Fruit fly (Drosophila melanogaster) whole organism, embryonic: ENCODE measurements around the gene CG14851.

Experiments used
- BEAF-32 ChIP-seq: fragments of 200-800 bp; sonication (Bioruptor generic); optimal IDR thresholded peaks from 3 replicates; lab custom pipeline; 2017; ENCODE audit warnings: missing biosample characterization, missing genetic modification characterization, mild to moderate bottlenecking, moderate library complexity, missing genetic modification reagents
- BtbVII ChIP-seq: fragments of 200-800 bp; sonication (Bioruptor generic); optimal IDR thresholded peaks from 3 replicates; lab custom pipeline; 2017; ENCODE audit warnings: missing biosample characterization, mild to moderate bottlenecking, missing genetic modification characterization
- CG10979 ChIP-seq: fragments of 200-800 bp; sonication (Bioruptor generic); optimal IDR thresholded peaks from 2 replicates; lab custom pipeline; 2018; ENCODE audit warnings: missing biosample characterization, mild to moderate bottlenecking, missing genetic modification characterization, moderate library complexity
- CG12391 ChIP-seq: fragments of 200-800 bp; sonication (Bioruptor generic); optimal IDR thresholded peaks from 3 replicates; lab custom pipeline; 2018; ENCODE audit warnings: missing biosample characterization, mild to moderate bottlenecking, missing genetic modification characterization, moderate library complexity
- CG13123 ChIP-seq: fragments of 200-800 bp; sonication (Bioruptor generic); optimal IDR thresholded peaks from 2 replicates; lab custom pipeline; 2016; ENCODE audit warnings: missing biosample characterization, missing genetic modification characterization
- CG15073 ChIP-seq: fragments of 200-800 bp; sonication (Bioruptor generic); optimal IDR thresholded peaks from 2 replicates; lab custom pipeline; 2016; ENCODE audit warnings: missing biosample characterization, missing genetic modification characterization
- CG15696 ChIP-seq: fragments of 200-800 bp; sonication (Bioruptor generic); optimal IDR thresholded peaks from 2 replicates; lab custom pipeline; 2019; ENCODE audit warnings: missing biosample characterization, mild to moderate bottlenecking, missing genetic modification characterization, moderate library complexity
- CG1602 ChIP-seq: fragments of 200-800 bp; sonication (Bioruptor generic); optimal IDR thresholded peaks from 3 replicates; lab custom pipeline; 2016; ENCODE audit warnings: missing biosample characterization, missing genetic modification characterization
- CG1603 ChIP-seq: fragments of 200-800 bp; sonication (Bioruptor generic); optimal IDR thresholded peaks from 2 replicates; lab custom pipeline; 2019; ENCODE audit warnings: missing biosample characterization, mild to moderate bottlenecking, missing genetic modification characterization, moderate library complexity
- CG17186 ChIP-seq: fragments of 200-800 bp; sonication (Bioruptor generic); optimal IDR thresholded peaks from 3 replicates; lab custom pipeline; 2017; ENCODE audit warnings: missing biosample characterization, missing genetic modification reagents, missing genetic modification characterization
- CG17385 ChIP-seq: fragments of 200-800 bp; sonication (Bioruptor generic); optimal IDR thresholded peaks from 3 replicates; lab custom pipeline; 2018; ENCODE audit warnings: missing biosample characterization, mild to moderate bottlenecking, missing genetic modification characterization
- CG18011 ChIP-seq: fragments of 200-800 bp; sonication (Bioruptor generic); optimal IDR thresholded peaks from 2 replicates; lab custom pipeline; 2017; ENCODE audit warnings: missing biosample characterization, missing genetic modification characterization, mild to moderate bottlenecking, moderate library complexity, missing genotype
- CG32767 ChIP-seq: fragments of 200-800 bp; sonication (Bioruptor generic); IDR thresholded peaks from 2 replicates; pipeline ENCODE4 v1.3.6; 2022; ENCODE audit warnings: missing biosample characterization, missing genetic modification characterization
- CG33213 ChIP-seq: fragments of 200-800 bp; sonication (Bioruptor generic); optimal IDR thresholded peaks from 3 replicates; lab custom pipeline; 2016; ENCODE audit warnings: missing biosample characterization, missing genetic modification characterization
- CG3407 ChIP-seq: fragments of 200-800 bp; sonication (Bioruptor generic); optimal IDR thresholded peaks from 2 replicates; lab custom pipeline; 2018; ENCODE audit warnings: missing biosample characterization, mild to moderate bottlenecking, missing genetic modification characterization
- CG6791 ChIP-seq: fragments of 200-800 bp; sonication (Bioruptor generic); IDR thresholded peaks from 3 replicates; pipeline ENCODE4 v1.3.6; 2022; ENCODE audit warnings: missing biosample characterization, missing genetic modification characterization; ENCODE audit not compliant: partially characterized antibody
- CG6813 ChIP-seq: fragments of 200-800 bp; sonication (Bioruptor generic); optimal IDR thresholded peaks from 2 replicates; lab custom pipeline; 2017; ENCODE audit warnings: missing biosample characterization, missing genetic modification characterization, mild to moderate bottlenecking, moderate library complexity, missing genetic modification reagents
- CG6854 ChIP-seq: fragments of 200-800 bp; sonication (Bioruptor generic); optimal IDR thresholded peaks from 3 replicates; lab custom pipeline; 2017; ENCODE audit warnings: missing biosample characterization, mild to moderate bottlenecking, missing genetic modification characterization
- CG7556 ChIP-seq: fragments of 200-800 bp; sonication (Bioruptor generic); optimal IDR thresholded peaks from 2 replicates; lab custom pipeline; 2017; ENCODE audit warnings: missing biosample characterization, mild to moderate bottlenecking, missing genetic modification characterization
- CG8359 ChIP-seq: fragments of 200-800 bp; sonication (Bioruptor generic); optimal IDR thresholded peaks from 2 replicates; lab custom pipeline; 2017; ENCODE audit warnings: missing biosample characterization, mild to moderate bottlenecking, missing genetic modification characterization, borderline replicate concordance
- CG8478 ChIP-seq: fragments of >200 bp; optimal IDR thresholded peaks from 2 replicates; lab custom pipeline; 2018
- CG9876 ChIP-seq: fragments of 200-800 bp; sonication (Bioruptor generic); optimal IDR thresholded peaks from 2 replicates; lab custom pipeline; 2016; ENCODE audit warnings: missing biosample characterization, missing genetic modification characterization
- CoRest ChIP-seq: fragments of 200-800 bp; sonication (Bioruptor generic); optimal IDR thresholded peaks from 3 replicates; lab custom pipeline; 2018; ENCODE audit warnings: missing biosample characterization, mild to moderate bottlenecking, missing genetic modification characterization, moderate library complexity
- E2f1 ChIP-seq: fragments of 200-800 bp; sonication (Bioruptor generic); IDR thresholded peaks from 2 replicates; pipeline ENCODE4 v1.3.6; 2022; ENCODE audit warnings: missing biosample characterization, missing genetic modification characterization
- ERR ChIP-seq: fragments of 200-800 bp; sonication (Bioruptor generic); optimal IDR thresholded peaks from 2 replicates; lab custom pipeline; 2016; ENCODE audit warnings: missing biosample characterization, missing genetic modification characterization
- Eip74EF ChIP-seq, 2 experiments: fragments of 200-800 bp in 1 of 2; fragments of >200 bp in 1 of 2; sonication (Bioruptor generic) in 1 of 2; optimal IDR thresholded peaks; 2 replicates each; lab custom pipeline; 2017 to 2019; ENCODE audit warnings: missing biosample characterization in 2 of 2, missing genetic modification characterization in 2 of 2, mild to moderate bottlenecking in 1 of 2, moderate library complexity in 1 of 2
- Ets97D ChIP-seq: fragments of 200-800 bp; sonication (Bioruptor generic); optimal IDR thresholded peaks from 3 replicates; lab custom pipeline; 2016; ENCODE audit warnings: missing biosample characterization, missing genetic modification characterization
- Gug ChIP-seq: fragments of 200-800 bp; sonication (Bioruptor generic); IDR thresholded peaks from 4 replicates; pipeline ENCODE4 v1.3.6; 2022; ENCODE audit warnings: missing biosample characterization, missing genetic modification characterization
- HLH3B ChIP-seq: fragments of 200-800 bp; sonication (Bioruptor generic); IDR thresholded peaks from 2 replicates; pipeline ENCODE4 v1.3.6; 2022; ENCODE audit warnings: missing biosample characterization, missing genetic modification characterization
- Hmr ChIP-seq: fragments of 200-800 bp; sonication (Bioruptor generic); optimal IDR thresholded peaks from 3 replicates; lab custom pipeline; 2017; ENCODE audit warnings: mild to moderate bottlenecking, missing biosample characterization, missing genetic modification reagents, missing genetic modification characterization
- NC2α ChIP-seq: fragments of 200-800 bp; sonication (Bioruptor generic); optimal IDR thresholded peaks from 2 replicates; lab custom pipeline; 2016; ENCODE audit warnings: missing biosample characterization, missing genetic modification characterization
- Ptx1 ChIP-seq: fragments of 200-800 bp; sonication (Bioruptor generic); IDR thresholded peaks from 2 replicates; pipeline ENCODE4 v1.3.6; 2022; ENCODE audit warnings: missing biosample characterization, missing genetic modification characterization
- Sin3A ChIP-seq: fragments of >200 bp; optimal IDR thresholded peaks from 2 replicates; lab custom pipeline; 2018
- Trl ChIP-seq, 3 experiments: fragments of >200 bp in 2 of 3; fragments of 200-800 bp in 1 of 3; sonication (Bioruptor generic) in 1 of 3; optimal IDR thresholded peaks; 2 replicates in 1 of 3; 3 replicates in 2 of 3; lab custom pipeline; 2016 to 2017; ENCODE audit warnings: missing biosample characterization in 1 of 3, missing genetic modification characterization in 1 of 3
- croc ChIP-seq: fragments of 200-800 bp; sonication (Bioruptor generic); conservative IDR thresholded peaks from 3 replicates; pipeline ENCODE4 v1.3.6; 2022; ENCODE audit warnings: missing biosample characterization, missing genetic modification characterization
- dm ChIP-seq: fragments of 200-800 bp; sonication (Bioruptor generic); optimal IDR thresholded peaks from 3 replicates; lab custom pipeline; 2016; ENCODE audit warnings: missing biosample characterization, missing genetic modification characterization
- dpn ChIP-seq, 2 experiments: fragments of 200-800 bp; sonication (Bioruptor generic); optimal IDR thresholded peaks; 3 replicates each; lab custom pipeline; 2016; ENCODE audit warnings: missing biosample characterization in 2 of 2, missing genetic modification characterization in 2 of 2
- fd102C ChIP-seq: fragments of 200-800 bp; sonication (Bioruptor generic); optimal IDR thresholded peaks from 2 replicates; lab custom pipeline; 2018; ENCODE audit warnings: missing biosample characterization, mild to moderate bottlenecking, missing genetic modification characterization, moderate library complexity
- fd96Cb ChIP-seq: fragments of 200-800 bp; sonication (Bioruptor generic); optimal IDR thresholded peaks from 2 replicates; lab custom pipeline; 2018; ENCODE audit warnings: missing biosample characterization, mild to moderate bottlenecking, missing genetic modification characterization, moderate library complexity
- gem ChIP-seq: fragments of 200-800 bp; sonication (Bioruptor generic); optimal IDR thresholded peaks from 2 replicates; lab custom pipeline; 2019; ENCODE audit warnings: missing biosample characterization, mild to moderate bottlenecking, missing genetic modification characterization, moderate library complexity
- jing ChIP-seq: fragments of 200-800 bp; sonication (Bioruptor generic); optimal IDR thresholded peaks from 2 replicates; lab custom pipeline; 2018; ENCODE audit warnings: missing biosample characterization, mild to moderate bottlenecking, missing genetic modification characterization
- nerfin-1 ChIP-seq: fragments of 200-800 bp; sonication (Bioruptor generic); optimal IDR thresholded peaks from 3 replicates; lab custom pipeline; 2019; ENCODE audit warnings: missing biosample characterization, mild to moderate bottlenecking, missing genetic modification characterization, moderate library complexity
- pan ChIP-seq, 4 experiments: fragments of >200 bp in 3 of 4; fragments of 200-800 bp in 1 of 4; sonication (Bioruptor generic) in 1 of 4; optimal IDR thresholded peaks in 3 of 4; IDR thresholded peaks in 1 of 4; 2 replicates each; pipeline versions ENCODE4 v1.3.6 to Lab custom; 2017 to 2022; ENCODE audit warnings: missing biosample characterization in 2 of 4, missing genetic modification characterization in 2 of 4, mixed read lengths in 1 of 4
- ranshi ChIP-seq: fragments of 200-800 bp; sonication (Bioruptor generic); IDR thresholded peaks from 2 replicates; pipeline ENCODE4 v1.3.6; 2022; ENCODE audit warnings: missing biosample characterization, missing genetic modification characterization
- row ChIP-seq: fragments of 200-800 bp; sonication (Bioruptor generic); IDR thresholded peaks from 3 replicates; pipeline ENCODE4 v1.3.6; 2022; ENCODE audit warnings: missing biosample characterization, missing genetic modification characterization
- sens-2 ChIP-seq: fragments of 200-800 bp; sonication (Bioruptor generic); IDR thresholded peaks from 2 replicates; pipeline ENCODE4 v1.3.6; 2022; ENCODE audit warnings: missing biosample characterization, missing genetic modification characterization
- stc ChIP-seq: fragments of 200-800 bp; sonication (Bioruptor generic); IDR thresholded peaks from 2 replicates; pipeline ENCODE4 v1.3.6; 2022; ENCODE audit warnings: missing biosample characterization, missing genetic modification characterization
- tin ChIP-seq: fragments of 200-800 bp; sonication (Bioruptor generic); optimal IDR thresholded peaks from 3 replicates; lab custom pipeline; 2016; ENCODE audit warnings: missing biosample characterization, missing genetic modification characterization
- zf30C ChIP-seq: fragments of 200-800 bp; sonication (Bioruptor generic); optimal IDR thresholded peaks from 3 replicates; lab custom pipeline; 2018; ENCODE audit warnings: missing biosample characterization, mild to moderate bottlenecking, missing genetic modification characterization

The CG14851 gene

dm6 chr3R:14597935-14598424, 35.8 kb downstream of the CG14851 start (continued):
- TF ChIP-seq zf30C = peak; percentile 68
- TF ChIP-seq CG18011 = no peak
- TF ChIP-seq CG33213 = no peak
- peak; percentile 49 for TF ChIP-seq Ptx1
- no peak for TF ChIP-seq CG32767 (GFP tag; lab: Robert Waterston, UW)
- no peak for TF ChIP-seq ERR (GFP tag; lab: Kevin White, UChicago)
- no peak for TF ChIP-seq CG8478 (lab: Kevin White, UChicago)
- no peak for TF ChIP-seq Hmr (GFP tag; lab: Kevin White, UChicago)
- TF ChIP-seq fd96Cb (tag; lab: Kevin White, UChicago) = peak; percentile 38
- no peak for TF ChIP-seq CG15073 (GFP tag; lab: Kevin White, UChicago)
- no peak for TF ChIP-seq Gug (GFP tag; lab: Robert Waterston, UW)
- no peak for TF ChIP-seq dm (GFP tag; lab: Kevin White, UChicago)
- peak; percentile 8 for TF ChIP-seq CG3407 (GFP tag; lab: Kevin White, UChicago)
- TF ChIP-seq dpn (GFP tag; optimal IDR thresholded peaks at IDR 0.05; lab: Kevin White, UChicago) = peak in 1 of 2 experiments; percentile 38
- TF ChIP-seq BtbVII = no peak
- TF ChIP-seq CG6791 (GFP tag; lab: Robert Waterston, UW) = no peak
- no peak for TF ChIP-seq jing (GFP tag; lab: Kevin White, UChicago)
- peak; percentile 22 for TF ChIP-seq CG1602
- no peak for TF ChIP-seq CG8359
- peak; percentile 0 for TF ChIP-seq CG15696
- no peak for TF ChIP-seq CG17186
- peak; percentile 50 for TF ChIP-seq CG12391 (tag; lab: Kevin White, UChicago)
- TF ChIP-seq HLH3B (GFP tag; lab: Robert Waterston, UW) = peak; percentile 37; the same call in 1 of the 2 replicates
- TF ChIP-seq gem (tag; lab: Kevin White, UChicago) = peak; percentile 72
- no peak for TF ChIP-seq CG9876
- no peak for TF ChIP-seq CG6854
- TF ChIP-seq ranshi (GFP tag; lab: Robert Waterston, UW) = no peak
- peak; percentile 42 for TF ChIP-seq CoRest
- TF ChIP-seq tin (GFP tag; lab: Kevin White, UChicago) = no peak
- TF ChIP-seq Eip74EF (GFP tag; optimal IDR thresholded peaks at IDR 0.05; lab: Kevin White, UChicago) = peak in 1 of 2 experiments; percentile 17
- no peak for TF ChIP-seq fd102C
- TF ChIP-seq NC2α (GFP tag; lab: Kevin White, UChicago) = no peak
- TF ChIP-seq BEAF-32 (GFP tag; lab: Kevin White, UChicago) = no peak
- peak; percentile 45 for TF ChIP-seq CG7556 (GFP tag; lab: Kevin White, UChicago)
- TF ChIP-seq E2f1 (GFP tag; lab: Robert Waterston, UW) = no peak
- no peak for TF ChIP-seq CG13123 (GFP tag; lab: Kevin White, UChicago)
- TF ChIP-seq row (GFP tag; lab: Robert Waterston, UW) = peak; percentile 30; the same call in 2 of the 3 replicates
- TF ChIP-seq Trl (optimal IDR thresholded peaks at IDR 0.05; lab: Kevin White, UChicago) = peak; percentile 49 to 50
- no peak for TF ChIP-seq Trl (GFP tag; optimal IDR thresholded peaks at IDR 0.05; lab: Kevin White, UChicago)
- peak; percentile 40; the same call in 1 of the 2 replicates for TF ChIP-seq stc (GFP tag; lab: Robert Waterston, UW)
- TF ChIP-seq croc (GFP tag; lab: Robert Waterston, UW) = 0 out of 3 replicates have a peak, but pooled peaks have one; percentile 24
- TF ChIP-seq CG10979 (tag; lab: Kevin White, UChicago) = peak; percentile 71
- no peak for TF ChIP-seq pan (optimal IDR thresholded peaks at IDR 0.05; lab: Kevin White, UChicago)
- peak in 1 of 2 experiments; percentile 37 for TF ChIP-seq pan (GFP tag; optimal IDR thresholded peaks at IDR 0.05 in 1 of 2, IDR thresholded peaks at IDR 0.05 in 1 of 2)
- TF ChIP-seq CG1603 (tag; lab: Kevin White, UChicago) = peak; percentile 32
- no peak for TF ChIP-seq nerfin-1 (tag; lab: Kevin White, UChicago)
- no peak for TF ChIP-seq CG6813 (GFP tag; lab: Kevin White, UChicago)
- TF ChIP-seq sens-2 = no peak
- peak; percentile 32 for TF ChIP-seq CG17385
- peak; percentile 32 for TF ChIP-seq Ets97D (GFP tag; lab: Kevin White, UChicago)
- TF ChIP-seq Sin3A (lab: Kevin White, UChicago) = no peak
